Fruit fly (Drosophila melanogaster): ENCODE results near the gene cac.

The cac gene

dm6 chrX:11984987-11985386, at the start of gene cac:
Gene cac (minus strand): TSS chrX:11985087.
- TF ChIP-seq Pif1B (GFP tag; optimal IDR thresholded peaks at IDR 0.05) (no peak), fd96Ca (GFP tag; IDR thresholded peaks at IDR 0.05) (no peak), CG9948 (tag; optimal IDR thresholded peaks at IDR 0.05) (no peak), rn (GFP tag; IDR thresholded peaks at IDR 0.05) (no peak), CG17806 (tag; optimal IDR thresholded peaks at IDR 0.05) (no peak), CG8301 (tag; optimal IDR thresholded peaks at IDR 0.05) (no peak), CG13204 (GFP tag; optimal IDR thresholded peaks at IDR 0.05) (no peak), CG15710 (tag; optimal IDR thresholded peaks at IDR 0.05) (no peak), EcR (GFP tag; optimal IDR thresholded peaks at IDR 0.05) (no peak), CG34367 (tag; optimal IDR thresholded peaks at IDR 0.05) (no peak), CG4496 (GFP tag; IDR thresholded peaks at IDR 0.05) (no peak), CG12605 (GFP tag; IDR thresholded peaks at IDR 0.05) (no peak), Snoo (tag; optimal IDR thresholded peaks at IDR 0.05) (no peak), CG14655 (GFP tag; optimal IDR thresholded peaks at IDR 0.05) (no peak), CG32121 (GFP tag; IDR thresholded peaks at IDR 0.05) (no peak), Pif1A (GFP tag; optimal IDR thresholded peaks at IDR 0.05) (no peak), CG8159 (tag; optimal IDR thresholded peaks at IDR 0.05) (no peak), gl (tag; optimal IDR thresholded peaks at IDR 0.05) (no peak), Ets98B (GFP tag; IDR thresholded peaks at IDR 0.05) (no peak), D1 (tag; optimal IDR thresholded peaks at IDR 0.05) (no peak)

dm6 chrX:12032136-12032682, 47.3 kb upstream of the cac start, which contains the start of gene Cyp318a1:
Gene Cyp318a1 (plus strand): TSS chrX:12032632.
- TF ChIP-seq CG15710 (tag; optimal IDR thresholded peaks at IDR 0.05) (no peak), CG34367 (tag; optimal IDR thresholded peaks at IDR 0.05) (no peak), CG12605 (GFP tag; IDR thresholded peaks at IDR 0.05) (no peak), CG10348 (GFP tag; IDR thresholded peaks at IDR 0.05) (no peak), EcR (GFP tag; optimal IDR thresholded peaks at IDR 0.05) (no peak)

dm6 chrX:12031400-12031799, 46.5 kb upstream of the cac start, which contains the start of gene Cyp311a1:
Gene Cyp311a1 (minus strand): TSS chrX:12031465.
- TF ChIP-seq CG17806 (tag; optimal IDR thresholded peaks at IDR 0.05) (no peak), Ets98B (GFP tag; IDR thresholded peaks at IDR 0.05) (no peak), rn (GFP tag; IDR thresholded peaks at IDR 0.05) (no peak), Pif1A (GFP tag; optimal IDR thresholded peaks at IDR 0.05) (no peak), EcR (GFP tag; optimal IDR thresholded peaks at IDR 0.05) (no peak), CG14655 (GFP tag; optimal IDR thresholded peaks at IDR 0.05) (no peak), Pif1B (GFP tag; optimal IDR thresholded peaks at IDR 0.05) (no peak), gl (tag; optimal IDR thresholded peaks at IDR 0.05) (no peak), CG4496 (GFP tag; IDR thresholded peaks at IDR 0.05) (no peak), fd96Ca (GFP tag; IDR thresholded peaks at IDR 0.05) (no peak), CG15710 (tag; optimal IDR thresholded peaks at IDR 0.05) (no peak)

- TF ChIP-seq CG34367 (tag; optimal IDR thresholded peaks at IDR 0.05) (no peak), Ets98B (GFP tag; IDR thresholded peaks at IDR 0.05) (peak; percentile 22; the same call in 1 of the 2 replicates), CG4496 (GFP tag; IDR thresholded peaks at IDR 0.05) (peak; percentile 63)
Measured at dm6 chrX:12028825-12029514, 44.1 kb upstream of the cac start, which contains the start of gene Usp7. Gene Usp7 (minus strand): TSS chrX:12029032.

DNA sequence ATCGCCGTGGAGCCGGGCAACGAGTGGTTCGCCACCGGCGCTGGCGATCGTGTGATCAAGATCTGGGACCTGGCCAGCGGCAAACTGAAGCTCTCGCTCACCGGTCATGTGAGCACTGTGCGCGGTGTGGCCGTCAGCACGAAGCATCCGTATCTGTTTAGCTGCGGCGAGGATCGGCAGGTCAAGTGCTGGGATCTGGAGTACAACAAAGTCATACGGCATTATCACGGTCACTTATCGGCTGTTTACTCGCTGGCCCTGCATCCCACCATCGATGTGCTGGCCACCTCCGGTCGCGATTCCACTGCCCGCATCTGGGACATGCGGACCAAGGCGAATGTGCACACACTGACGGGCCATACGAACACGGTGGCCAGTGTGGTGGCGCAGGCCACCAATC, 36.9 kb upstream of the cac start:
- TF ChIP-seq CG34367 (tag; optimal IDR thresholded peaks at IDR 0.05) (no peak), CG12605 (GFP tag; IDR thresholded peaks at IDR 0.05) (no peak), Snoo (tag; optimal IDR thresholded peaks at IDR 0.05) (no peak), CG32121 (GFP tag; IDR thresholded peaks at IDR 0.05) (no peak), Ets98B (GFP tag; IDR thresholded peaks at IDR 0.05) (no peak), D1 (tag; optimal IDR thresholded peaks at IDR 0.05) (no peak), CG8159 (tag; optimal IDR thresholded peaks at IDR 0.05) (no peak), Pif1A (GFP tag; optimal IDR thresholded peaks at IDR 0.05) (no peak), CG15710 (tag; optimal IDR thresholded peaks at IDR 0.05) (no peak), CG10348 (GFP tag; IDR thresholded peaks at IDR 0.05) (no peak), CG14655 (GFP tag; optimal IDR thresholded peaks at IDR 0.05) (no peak), CG4496 (GFP tag; IDR thresholded peaks at IDR 0.05) (no peak), Pif1B (GFP tag; optimal IDR thresholded peaks at IDR 0.05) (no peak), CG9948 (tag; optimal IDR thresholded peaks at IDR 0.05) (no peak), EcR (GFP tag; optimal IDR thresholded peaks at IDR 0.05) (no peak), fd96Ca (GFP tag; IDR thresholded peaks at IDR 0.05) (no peak), gl (tag; optimal IDR thresholded peaks at IDR 0.05) (no peak), rn (GFP tag; IDR thresholded peaks at IDR 0.05) (no peak)

dm6 chrX:12020857-12021256, 36.0 kb upstream of the cac start, which contains the start of gene Tango4:
Gene Tango4 (plus strand): TSS chrX:12021068.
- TF ChIP-seq CG8301 (tag; optimal IDR thresholded peaks at IDR 0.05) = no peak
